Fruit fly (Drosophila melanogaster): Measurements from ENCODE around the gene Cpr64Aa.

Cpr64Aa gene

dm6 chr3L:4230357-4230901, 21.5 kb upstream of the Cpr64Aa start (continued):
- TF ChIP-seq CG8924 (tag; optimal IDR thresholded peaks at IDR 0.05) (peak; percentile 96), CG30020 (tag; optimal IDR thresholded peaks at IDR 0.05) (peak; percentile 83), CG14050 (GFP tag; IDR thresholded peaks at IDR 0.05) (peak; percentile 82), CG1233 (GFP tag; optimal IDR thresholded peaks at IDR 0.05) (peak; percentile 94), CG17359 (tag; optimal IDR thresholded peaks at IDR 0.05) (peak; percentile 94), klu (GFP tag; IDR thresholded peaks at IDR 0.05) (peak; percentile 69), lab (GFP tag; optimal IDR thresholded peaks at IDR 0.05) (peak; percentile 85), CG11695 (GFP tag; IDR thresholded peaks at IDR 0.05) (peak; percentile 86), Hey (tag; optimal IDR thresholded peaks at IDR 0.05) (peak; percentile 38), cwo (GFP tag; optimal IDR thresholded peaks at IDR 0.05) (peak; percentile 72), CG18764 (GFP tag; optimal IDR thresholded peaks at IDR 0.05) (peak; percentile 86), CG12104 (GFP tag; optimal IDR thresholded peaks at IDR 0.05) (peak; percentile 85), CG6791 (GFP tag; IDR thresholded peaks at IDR 0.05; ENCODE audit: partially characterized antibody) (no peak), emc (GFP tag; optimal IDR thresholded peaks at IDR 0.05) (peak; percentile 62), sima (GFP tag; optimal IDR thresholded peaks at IDR 0.05) (peak; percentile 14), CG10267 (tag; optimal IDR thresholded peaks at IDR 0.05) (peak; percentile 93), Hr3 (GFP tag; optimal IDR thresholded peaks at IDR 0.05) (peak; percentile 94), vfl (GFP tag; optimal IDR thresholded peaks at IDR 0.05) (peak; percentile 66), da (GFP tag; optimal IDR thresholded peaks at IDR 0.05) (peak; percentile 76), tio (GFP tag; optimal IDR thresholded peaks at IDR 0.05) (peak; percentile 93), C15 (GFP tag; IDR thresholded peaks at IDR 0.05) (no peak), mam (GFP tag; optimal IDR thresholded peaks at IDR 0.05) (peak; percentile 78), tgo (GFP tag; IDR thresholded peaks at IDR 0.05) (peak; percentile 88), zfh2 (GFP tag; optimal IDR thresholded peaks at IDR 0.05) (no peak), CG12299 (tag; optimal IDR thresholded peaks at IDR 0.05) (peak; percentile 80), CG11504 (tag; optimal IDR thresholded peaks at IDR 0.05) (peak; percentile 95), stwl (tag; optimal IDR thresholded peaks at IDR 0.05) (peak; percentile 51), eve (GFP tag; optimal IDR thresholded peaks at IDR 0.05) (peak; percentile 98 to 99), CoRest (tag; optimal IDR thresholded peaks at IDR 0.05) (peak; percentile 95), Oli (tag; optimal IDR thresholded peaks at IDR 0.05) (peak; percentile 96), CG18599 (GFP tag; optimal IDR thresholded peaks at IDR 0.05) (peak; percentile 80), phol (tag; optimal IDR thresholded peaks at IDR 0.05) (peak; percentile 97), Fer1 (GFP tag; optimal IDR thresholded peaks at IDR 0.05) (peak; percentile 81), lov (optimal IDR thresholded peaks at IDR 0.05) (no peak), lov (GFP tag; IDR thresholded peaks at IDR 0.05) (peak; percentile 86; the same call in 2 of the 3 replicates), usp (GFP tag; optimal IDR thresholded peaks at IDR 0.05) (no peak), exex (tag; optimal IDR thresholded peaks at IDR 0.05) (peak; percentile 36), Atf6 (GFP tag; IDR thresholded peaks at IDR 0.05) (peak; percentile 55; the same call in 1 of the 2 replicates), unpg (GFP tag; optimal IDR thresholded peaks at IDR 0.05) (peak; percentile 92), CG16779 (GFP tag; IDR thresholded peaks at IDR 0.05) (no peak), sens (GFP tag) (peak; percentile 100), D (optimal IDR thresholded peaks at IDR 0.05) (no peak), D (GFP tag; optimal IDR thresholded peaks at IDR 0.05) (peak; percentile 98), al (GFP tag; IDR thresholded peaks at IDR 0.05) (0 out of 2 replicates have a peak, but pooled peaks have one; percentile 15), inv (GFP tag; IDR thresholded peaks at IDR 0.05; ENCODE audit: partially characterized antibody) (no peak), CG9215 (GFP tag; IDR thresholded peaks at IDR 0.05) (peak; percentile 73), chm (GFP tag; IDR thresholded peaks at IDR 0.05) (peak; percentile 81), MTF-1 (GFP tag; optimal IDR thresholded peaks at IDR 0.05; ENCODE audit: borderline replicate concordance) (peak; percentile 79), oc (tag; optimal IDR thresholded peaks at IDR 0.05) (peak; percentile 91), CG12769 (tag; optimal IDR thresholded peaks at IDR 0.05) (peak; percentile 79), CG11093 (GFP tag; IDR thresholded peaks at IDR 0.05) (peak; percentile 90)

All from whole organism, embryonic.